Worm (Caenorhabditis elegans) whole organism, late embryonic: ENCODE measurements around the gene C04H5.1.

Experiments
- ceh-45 ChIP-seq: fragments of 200-800 bp; sonication (Bioruptor generic); IDR thresholded peaks from 2 replicates; pipeline ENCODE4 v1.3.6; 2022; ENCODE audit warnings: missing genetic modification reagents, missing genetic modification characterization, missing compliant biosample characterization
- elt-2 ChIP-seq: sonication (generic microtip); optimal IDR thresholded peaks from 2 replicates; lab custom pipeline; 2016; ENCODE audit warnings: missing genetic modification reagents, missing genetic modification characterization, missing compliant biosample characterization
- elt-4 ChIP-seq: sonication (generic microtip); optimal IDR thresholded peaks from 2 replicates; lab custom pipeline; 2016; ENCODE audit warnings: missing genetic modification characterization, missing compliant biosample characterization
- fkh-10 ChIP-seq: fragments of 150-350 bp; optimal IDR thresholded peaks from 2 replicates; lab custom pipeline; 2014; ENCODE audit warnings: missing biosample characterization, missing genetic modification reagents, missing genetic modification characterization
- hlh-15 ChIP-seq: sonication (generic microtip); optimal IDR thresholded peaks from 2 replicates; lab custom pipeline; 2016; ENCODE audit warnings: missing genetic modification characterization, missing compliant biosample characterization
- lim-6 ChIP-seq: sonication (generic microtip); optimal IDR thresholded peaks from 2 replicates; lab custom pipeline; 2016; ENCODE audit warnings: missing genetic modification characterization, missing compliant biosample characterization
- pha-2 ChIP-seq: sonication (generic microtip); optimal IDR thresholded peaks from 2 replicates; lab custom pipeline; 2017; ENCODE audit warnings: mild to moderate bottlenecking, missing genetic modification characterization, missing compliant biosample characterization
- pha-4 ChIP-seq: fragments of 150-350 bp; optimal IDR thresholded peaks from 2 replicates; lab custom pipeline; 2018; ENCODE audit warnings: missing biosample characterization, missing genetic modification reagents, missing genetic modification characterization
- rnt-1 ChIP-seq: sonication (generic microtip); optimal IDR thresholded peaks from 2 replicates; lab custom pipeline; 2016; ENCODE audit warnings: missing genetic modification characterization, missing compliant biosample characterization
- sox-4 ChIP-seq: sonication (generic microtip); optimal IDR thresholded peaks from 2 replicates; lab custom pipeline; 2017; ENCODE audit warnings: mild to moderate bottlenecking, missing genetic modification characterization, inconsistent platforms, missing compliant biosample characterization
- tbx-2 ChIP-seq: sonication (generic microtip); optimal IDR thresholded peaks from 2 replicates; lab custom pipeline; 2016; ENCODE audit warnings: missing genetic modification characterization, missing compliant biosample characterization
- unc-3 ChIP-seq, 2 experiments: fragments of 200-800 bp in 1 of 2; sonication (Bioruptor generic) in 1 of 2; sonication (generic microtip) in 1 of 2; conservative IDR thresholded peaks in 1 of 2; optimal IDR thresholded peaks in 1 of 2; 2 replicates each; pipeline versions ENCODE4 v1.3.6 to Lab custom; 2016 to 2022; ENCODE audit warnings: missing compliant biosample characterization in 2 of 2, missing genetic modification characterization in 2 of 2, missing genetic modification reagents in 1 of 2
- unc-55 ChIP-seq: sonication (generic microtip); optimal IDR thresholded peaks from 2 replicates; lab custom pipeline; 2017; ENCODE audit warnings: missing biosample characterization, missing genetic modification reagents, missing genetic modification characterization

DNA sequence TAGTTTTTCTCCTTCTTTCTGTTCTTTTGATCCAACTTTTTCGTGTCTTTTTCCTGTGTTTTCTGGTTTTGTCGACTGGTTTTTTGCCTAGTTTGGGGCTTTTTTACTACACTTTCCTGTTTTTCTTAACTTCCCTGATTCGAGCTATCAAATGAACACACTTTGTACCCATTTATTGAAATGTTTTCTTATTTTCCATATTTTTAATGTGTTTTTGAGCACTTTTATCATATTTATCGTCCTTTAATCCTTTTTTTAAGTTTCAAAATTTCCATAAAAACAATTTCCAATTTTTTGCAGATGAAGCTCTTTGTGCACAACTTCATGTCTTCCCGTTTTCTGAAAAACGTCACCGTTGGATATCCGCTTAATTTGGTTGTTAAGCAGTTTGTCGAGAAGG is at the start of gene C04H5.1:
- no peak for TF ChIP-seq elt-4 (tag; lab: Kevin White, UChicago)
- TF ChIP-seq unc-55 (GFP tag; lab: Kevin White, UChicago): no peak
- no peak for TF ChIP-seq hlh-15 (tag; lab: Kevin White, UChicago)
- TF ChIP-seq tbx-2: no peak
- TF ChIP-seq ceh-45 (GFP tag; lab: Robert Waterston, UW): no peak
- no peak for TF ChIP-seq unc-3 (GFP tag; conservative IDR thresholded peaks at IDR 0.05; lab: Robert Waterston, UW)
- TF ChIP-seq unc-3 (tag; optimal IDR thresholded peaks at IDR 0.05; lab: Kevin White, UChicago): no peak
- no peak for TF ChIP-seq pha-4 (tag; lab: Kevin White, UChicago)
- TF ChIP-seq rnt-1 (tag; lab: Kevin White, UChicago): no peak
- TF ChIP-seq lim-6 (tag; lab: Kevin White, UChicago): no peak
- no peak for TF ChIP-seq sox-4 (tag; lab: Kevin White, UChicago)
- no peak for TF ChIP-seq elt-2 (tag; lab: Kevin White, UChicago)
- no peak for TF ChIP-seq pha-2 (tag; lab: Kevin White, UChicago)
- no peak for TF ChIP-seq fkh-10 (GFP tag; lab: Kevin White, UChicago)
